ENCODE assay signal across 2 fruit fly cellular contexts in genomic region chrX:6730600-6731259, dm6.
TF ChIP-seq lines count a peak whose summit lies in the region.

No protein-coding gene starts in this region.

TF ChIP-seq in whole organism, embryonic, 481 proteins besides CTCF, POLR2A, EP300 and RAD21 (continued from another document):
- TF ChIP-seq CG15601 (tag; optimal IDR thresholded peaks at IDR 0.05; lab: Kevin White, UChicago), result no peak
- no peak for TF ChIP-seq pan (optimal IDR thresholded peaks at IDR 0.05; lab: Kevin White, UChicago)
- TF ChIP-seq pan (GFP tag; optimal IDR thresholded peaks at IDR 0.05 in 1 of 2, IDR thresholded peaks at IDR 0.05 in 1 of 2), result no peak
- no peak for TF ChIP-seq lola (GFP tag; optimal IDR thresholded peaks at IDR 0.05; lab: Kevin White, UChicago)
- TF ChIP-seq CG2202 (tag; optimal IDR thresholded peaks at IDR 0.05; lab: Kevin White, UChicago), result no peak
- TF ChIP-seq CG5180 (GFP tag; optimal IDR thresholded peaks at IDR 0.05; lab: Kevin White, UChicago), result no peak
- TF ChIP-seq Oli (tag; optimal IDR thresholded peaks at IDR 0.05; lab: Kevin White, UChicago), result no peak
- no peak for TF ChIP-seq CG6683 (GFP tag; optimal IDR thresholded peaks at IDR 0.05; lab: Kevin White, UChicago)
- peak in 1 of 2 experiments; percentile 74 for TF ChIP-seq bsh (GFP tag; optimal IDR thresholded peaks at IDR 0.05; lab: Kevin White, UChicago)
- TF ChIP-seq dysf (GFP tag; IDR thresholded peaks at IDR 0.05; lab: Robert Waterston, UW), result no peak
- no peak for TF ChIP-seq CG2678 (tag; optimal IDR thresholded peaks at IDR 0.05; lab: Kevin White, UChicago)
- TF ChIP-seq CG10543 (GFP tag; optimal IDR thresholded peaks at IDR 0.05; lab: Kevin White, UChicago), result peak; percentile 23
- TF ChIP-seq CG7928 (GFP tag; optimal IDR thresholded peaks at IDR 0.05; lab: Kevin White, UChicago), result no peak
- TF ChIP-seq esg (GFP tag; conservative IDR thresholded peaks at IDR 0.05; lab: Robert Waterston, UW), result no peak
- no peak for TF ChIP-seq CG12744 (GFP tag; optimal IDR thresholded peaks at IDR 0.05; lab: Kevin White, UChicago)
- TF ChIP-seq Drgx (GFP tag; IDR thresholded peaks at IDR 0.05; lab: Robert Waterston, UW), result peak; percentile 82
- TF ChIP-seq Eip74EF (GFP tag; optimal IDR thresholded peaks at IDR 0.05; lab: Kevin White, UChicago), result no peak
- TF ChIP-seq CG34376 (GFP tag; optimal IDR thresholded peaks at IDR 0.05; lab: Kevin White, UChicago), result peak; percentile 15
- no peak for TF ChIP-seq D19A (tag; optimal IDR thresholded peaks at IDR 0.05; lab: Kevin White, UChicago)
- no peak for TF ChIP-seq CG3163 (GFP tag; optimal IDR thresholded peaks at IDR 0.05; lab: Kevin White, UChicago)
- TF ChIP-seq slbo (GFP tag; IDR thresholded peaks at IDR 0.05; lab: Robert Waterston, UW), result no peak
- peak; percentile 75 for TF ChIP-seq nom (GFP tag; optimal IDR thresholded peaks at IDR 0.05; lab: Kevin White, UChicago)
- no peak for TF ChIP-seq sens (GFP tag; lab: Kevin White, UChicago)
- TF ChIP-seq zf30C (GFP tag; optimal IDR thresholded peaks at IDR 0.05; lab: Kevin White, UChicago), result no peak
- TF ChIP-seq CG1024 (GFP tag; IDR thresholded peaks at IDR 0.05; lab: Robert Waterston, UW), result no peak
- no peak for TF ChIP-seq Jarid2 (GFP tag; optimal IDR thresholded peaks at IDR 0.05; lab: Kevin White, UChicago)
- no peak for TF ChIP-seq CG11085 (GFP tag; IDR thresholded peaks at IDR 0.05; lab: Robert Waterston, UW)
- TF ChIP-seq CG6175 (GFP tag; IDR thresholded peaks at IDR 0.05; lab: Robert Waterston, UW), result peak; percentile 72; the same call in 2 of the 3 replicates
- no peak for TF ChIP-seq CG9797 (GFP tag; optimal IDR thresholded peaks at IDR 0.05; lab: Kevin White, UChicago)
- no peak for TF ChIP-seq mld (GFP tag; IDR thresholded peaks at IDR 0.05; lab: Robert Waterston, UW; ENCODE audit: partially characterized antibody)
- no peak for TF ChIP-seq pum (GFP tag; optimal IDR thresholded peaks at IDR 0.05; lab: Kevin White, UChicago)
- no peak for TF ChIP-seq fd96Cb (tag; optimal IDR thresholded peaks at IDR 0.05; lab: Kevin White, UChicago)
- TF ChIP-seq p53 (GFP tag; optimal IDR thresholded peaks at IDR 0.05; lab: Kevin White, UChicago), result no peak
- TF ChIP-seq unc-4 (GFP tag; IDR thresholded peaks at IDR 0.05; lab: Robert Waterston, UW; ENCODE audit: partially characterized antibody), result no peak
- TF ChIP-seq CG12104 (GFP tag; optimal IDR thresholded peaks at IDR 0.05; lab: Kevin White, UChicago), result no peak
- no peak for TF ChIP-seq salm (tag; optimal IDR thresholded peaks at IDR 0.05; lab: Kevin White, UChicago)
- no peak for TF ChIP-seq CG3847 (GFP tag; IDR thresholded peaks at IDR 0.05; lab: Robert Waterston, UW)
- no peak for TF ChIP-seq h (optimal IDR thresholded peaks at IDR 0.05; lab: Kevin White, UChicago)

TF ChIP-seq in whole organism, prepupa, 60 proteins besides CTCF, POLR2A, EP300 and RAD21 (continued from another document):
- TF ChIP-seq spab (GFP tag; optimal IDR thresholded peaks at IDR 0.05; lab: Kevin White, UChicago) (peak; percentile 57), CG1621 (tag; optimal IDR thresholded peaks at IDR 0.05; lab: Kevin White, UChicago) (peak; percentile 46), vri (GFP tag; optimal IDR thresholded peaks at IDR 0.05; lab: Kevin White, UChicago) (peak; percentile 29), Gug (GFP tag; IDR thresholded peaks at IDR 0.05; lab: Robert Waterston, UW) (peak; percentile 44; the same call in 1 of the 2 replicates), CG6808 (GFP tag; optimal IDR thresholded peaks at IDR 0.05; lab: Kevin White, UChicago) (peak; percentile 75), Met (GFP tag; optimal IDR thresholded peaks at IDR 0.05; lab: Kevin White, UChicago) (no peak), CG11902 (GFP tag; optimal IDR thresholded peaks at IDR 0.05; lab: Kevin White, UChicago) (no peak), CG6276 (GFP tag; optimal IDR thresholded peaks at IDR 0.05; lab: Kevin White, UChicago) (peak; percentile 86), CG15336 (GFP tag; IDR thresholded peaks at IDR 0.05; lab: Robert Waterston, UW) (peak; percentile 62), CG11294 (GFP tag; IDR thresholded peaks at IDR 0.05; lab: Robert Waterston, UW) (no peak), CG10669 (GFP tag; optimal IDR thresholded peaks at IDR 0.05; lab: Kevin White, UChicago) (peak; percentile 50)
